Worm (Caenorhabditis elegans): ENCODE results near the gene Y116F11B.8.

The Y116F11B.8 gene

DNA sequence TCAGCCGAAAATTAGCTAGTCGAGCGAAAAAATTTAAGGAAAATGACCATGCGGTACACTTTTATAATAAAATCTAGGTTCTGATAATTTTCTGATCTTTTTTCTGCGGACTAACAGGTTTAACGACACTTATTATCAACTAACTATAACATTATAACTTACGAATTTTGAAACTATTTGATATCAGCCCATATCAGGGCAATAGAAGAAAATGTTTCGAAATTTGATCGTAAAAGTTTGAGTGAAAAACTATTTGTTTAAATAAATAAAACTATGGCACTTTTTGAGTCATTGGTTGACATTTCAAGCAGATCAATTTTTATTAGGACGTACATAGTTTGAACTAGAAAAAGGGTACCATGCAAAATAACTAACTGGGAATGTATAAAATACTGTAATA, 26.6 kb upstream of the Y116F11B.8 start, which contains the start of gene pcp-4:
pcp-4 (minus strand) TSS at position 197 of the 400 bp plus-strand sequence.
- TF ChIP-seq elt-2 (tag; optimal IDR thresholded peaks at IDR 0.05): peak; percentile 55
- peak; percentile 14 for TF ChIP-seq pqm-1 (tag; optimal IDR thresholded peaks at IDR 0.05)
- TF ChIP-seq lin-39 (tag; optimal IDR thresholded peaks at IDR 0.05): no peak

ce11 chrV:19831588-19831987, 25.8 kb upstream of the Y116F11B.8 start:
- TF ChIP-seq nhr-23 (tag; optimal IDR thresholded peaks at IDR 0.05): no peak
- peak; percentile 47 for TF ChIP-seq elt-2 (tag; optimal IDR thresholded peaks at IDR 0.05)
- peak; percentile 5 for TF ChIP-seq pqm-1 (tag; optimal IDR thresholded peaks at IDR 0.05)
- TF ChIP-seq fkh-10 (GFP tag; optimal IDR thresholded peaks at IDR 0.05): no peak
- no peak for TF ChIP-seq ztf-11 (tag; optimal IDR thresholded peaks at IDR 0.05)

DNA sequence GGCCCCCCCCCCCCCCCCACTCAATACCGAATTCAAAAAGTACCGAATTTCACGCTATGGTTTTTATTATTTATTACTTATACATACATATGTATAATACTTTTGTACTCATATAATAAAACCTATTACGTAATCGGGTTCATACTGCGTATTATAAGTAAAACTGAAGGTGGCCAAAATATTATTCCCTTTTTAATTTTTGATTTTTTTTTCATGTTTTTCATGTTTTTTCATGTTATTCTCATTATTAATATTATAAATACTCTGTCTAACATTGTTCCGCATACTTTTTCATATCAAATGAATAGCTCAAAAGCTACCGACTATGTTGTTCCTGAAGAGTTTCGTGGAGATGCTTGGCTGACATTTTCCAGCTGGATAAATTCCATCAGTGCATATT, 21.3 kb upstream of the Y116F11B.8 start, which contains the start of gene srw-38:
srw-38 (plus strand) TSS at position 301 of the 400 bp plus-strand sequence.
- TF ChIP-seq nhr-12 (tag; optimal IDR thresholded peaks at IDR 0.05) (no peak), aly-2 (tag; optimal IDR thresholded peaks at IDR 0.05) (no peak), tbx-2 (tag; optimal IDR thresholded peaks at IDR 0.05) (no peak), nhr-67 (tag; optimal IDR thresholded peaks at IDR 0.05) (no peak), nhr-25 (tag; optimal IDR thresholded peaks at IDR 0.05) (no peak), sea-2 (GFP tag; optimal IDR thresholded peaks at IDR 0.05) (no peak), ceh-82 (tag; optimal IDR thresholded peaks at IDR 0.05) (no peak), elt-1 (tag; optimal IDR thresholded peaks at IDR 0.05) (no peak), fos-1 (tag; optimal IDR thresholded peaks at IDR 0.05) (no peak), fkh-10 (GFP tag; optimal IDR thresholded peaks at IDR 0.05) (no peak), nhr-28 (tag; optimal IDR thresholded peaks at IDR 0.05) (no peak), jun-1 (tag; optimal IDR thresholded peaks at IDR 0.05) (no peak), mdl-1 (tag; optimal IDR thresholded peaks at IDR 0.05) (no peak)

DNA sequence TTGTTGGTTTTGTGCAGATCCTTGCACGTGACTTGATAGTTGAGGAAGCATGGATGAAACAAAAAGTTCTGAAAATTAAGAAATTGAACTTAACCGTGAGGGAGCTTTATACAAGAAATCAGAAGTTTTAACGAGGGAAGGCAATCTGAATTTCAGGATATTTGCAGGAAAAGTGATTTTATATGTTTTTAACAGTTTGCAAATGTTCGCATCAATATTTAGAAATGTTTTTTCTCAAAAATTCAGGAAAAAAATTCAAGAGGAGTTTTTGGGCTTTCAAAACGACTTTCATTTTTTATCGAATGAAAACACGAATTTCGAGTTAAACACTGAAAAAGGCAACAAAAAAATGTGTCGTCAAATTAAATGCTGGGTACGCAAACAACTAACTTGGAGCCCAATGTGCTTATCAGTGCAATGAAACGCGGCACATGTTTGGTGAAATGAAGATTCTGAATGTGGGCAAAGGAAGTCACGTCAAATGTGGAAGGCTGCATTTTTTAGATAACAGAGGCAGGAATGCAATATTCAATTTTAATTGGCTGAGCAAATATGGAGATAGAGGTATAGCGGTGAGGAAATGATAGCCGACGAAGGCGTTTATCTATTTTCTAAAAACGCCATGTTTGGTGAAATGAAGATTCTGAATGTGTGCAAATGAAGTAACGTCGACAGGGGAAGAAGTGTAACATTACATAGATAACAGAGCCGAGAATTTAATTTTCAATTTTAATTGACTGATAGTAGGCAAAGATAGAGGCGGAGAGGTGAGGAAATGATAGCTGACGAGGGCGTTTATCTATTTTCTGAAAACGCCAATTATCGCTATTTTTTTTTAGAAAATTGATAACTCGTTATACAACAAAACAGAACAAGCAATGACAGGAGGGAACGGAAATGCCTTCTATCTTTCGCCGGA, 11.2 kb upstream of the Y116F11B.8 start, which contains the start of gene Y116F11B.6:
Y116F11B.6 (minus strand) TSS at position 51 of the 919 bp plus-strand sequence.
- TF ChIP-seq nhr-67 (tag; optimal IDR thresholded peaks at IDR 0.05) (no peak), fkh-2 (tag; optimal IDR thresholded peaks at IDR 0.05) (no peak), jun-1 (tag; optimal IDR thresholded peaks at IDR 0.05) (no peak), elt-2 (tag; optimal IDR thresholded peaks at IDR 0.05) (peak; percentile 98), fos-1 (tag; optimal IDR thresholded peaks at IDR 0.05) (no peak), ztf-4 (tag; optimal IDR thresholded peaks at IDR 0.05) (no peak)

ce11 chrV:19848014-19848413, 9.4 kb upstream of the Y116F11B.8 start, which contains the start of gene Y116F11B.7:
Y116F11B.7 (plus strand) TSS chrV:19848314.
- no peak for TF ChIP-seq ztf-4 (tag; optimal IDR thresholded peaks at IDR 0.05)
- no peak for TF ChIP-seq ama-1 (optimal IDR thresholded peaks at IDR 0.05)
- TF ChIP-seq nhr-28 (tag; optimal IDR thresholded peaks at IDR 0.05): no peak
- no peak for TF ChIP-seq lin-39 (tag; optimal IDR thresholded peaks at IDR 0.05)
- TF ChIP-seq fkh-2 (tag; optimal IDR thresholded peaks at IDR 0.05): no peak
- TF ChIP-seq snpc-4 (tag; optimal IDR thresholded peaks at IDR 0.05): no peak
- TF ChIP-seq lin-15B (tag; optimal IDR thresholded peaks at IDR 0.05): no peak
- no peak for TF ChIP-seq jun-1 (tag; optimal IDR thresholded peaks at IDR 0.05)
- no peak for TF ChIP-seq daf-12 (tag; optimal IDR thresholded peaks at IDR 0.05)
- no peak for TF ChIP-seq fkh-10 (GFP tag; optimal IDR thresholded peaks at IDR 0.05)
- TF ChIP-seq nhr-11 (tag; optimal IDR thresholded peaks at IDR 0.05): no peak
- no peak for TF ChIP-seq elt-2 (tag; optimal IDR thresholded peaks at IDR 0.05)
- TF ChIP-seq ztf-11 (tag; optimal IDR thresholded peaks at IDR 0.05): no peak
- no peak for TF ChIP-seq fos-1 (tag; optimal IDR thresholded peaks at IDR 0.05)
- TF ChIP-seq unc-39 (tag; optimal IDR thresholded peaks at IDR 0.05): no peak
- TF ChIP-seq ceh-16 (tag; optimal IDR thresholded peaks at IDR 0.05): no peak
- TF ChIP-seq hmg-11 (tag; optimal IDR thresholded peaks at IDR 0.05): no peak

- TF ChIP-seq elt-1 (tag; optimal IDR thresholded peaks at IDR 0.05) (no peak), elt-3 (tag; optimal IDR thresholded peaks at IDR 0.05) (no peak), ztf-4 (tag; optimal IDR thresholded peaks at IDR 0.05) (no peak)
These were observed 3.8 kb upstream of the Y116F11B.8 start for ce11 chrV:19853610-19854009.
